Fruit fly (Drosophila melanogaster) whole organism, wandering third instar larva: ENCODE measurements around the gene CG34404.

Experiments used
- CG32264 ChIP-seq: fragments of 200-800 bp; sonication (Bioruptor generic); optimal IDR thresholded peaks from 2 replicates; lab custom pipeline; 2016; ENCODE audit warnings: missing biosample characterization, missing genetic modification characterization
- CG9705 ChIP-seq: fragments of 200-800 bp; sonication (Bioruptor generic); optimal IDR thresholded peaks from 2 replicates; lab custom pipeline; 2018; ENCODE audit warnings: missing biosample characterization, mild to moderate bottlenecking, missing genetic modification characterization
- CrebA ChIP-seq: fragments of 200-800 bp; sonication (Bioruptor generic); optimal IDR thresholded peaks from 2 replicates; lab custom pipeline; 2016; ENCODE audit warnings: missing biosample characterization, mild to moderate bottlenecking, missing genetic modification characterization, borderline replicate concordance
- Dfd ChIP-seq: fragments of >200 bp; optimal IDR thresholded peaks from 2 replicates; lab custom pipeline; 2017; ENCODE audit warnings: missing biosample characterization, missing genetic modification characterization
- GATAd ChIP-seq: sonication (Bioruptor generic); optimal IDR thresholded peaks from 2 replicates; lab custom pipeline; 2016; ENCODE audit warnings: missing biosample characterization, missing genetic modification characterization
- HLH106 ChIP-seq: fragments of 200-800 bp; optimal IDR thresholded peaks from 3 replicates; lab custom pipeline; 2019; ENCODE audit warnings: missing biosample characterization, mild to moderate bottlenecking, missing genetic modification characterization, moderate library complexity
- Hnf4 ChIP-seq: fragments of 200-800 bp; sonication (Bioruptor generic); optimal IDR thresholded peaks from 2 replicates; lab custom pipeline; 2016; ENCODE audit warnings: missing biosample characterization, mild to moderate bottlenecking, missing genetic modification characterization
- Hr83 ChIP-seq: fragments of 200-300 bp; sonication (Bioruptor generic); optimal IDR thresholded peaks from 2 replicates; lab custom pipeline; 2016; ENCODE audit warnings: missing biosample characterization, mild to moderate bottlenecking, missing genetic modification characterization, moderate library complexity; ENCODE audit not compliant: poor library complexity, severe bottlenecking
- Mio ChIP-seq: sonication (Bioruptor generic); optimal IDR thresholded peaks from 2 replicates; lab custom pipeline; 2016; ENCODE audit warnings: missing biosample characterization, missing genetic modification characterization
- N ChIP-seq: fragments of >200 bp; optimal IDR thresholded peaks from 2 replicates; lab custom pipeline; 2018; ENCODE audit warnings: missing biosample characterization, missing external identifiers, missing genetic modification characterization
- OdsH ChIP-seq: fragments of 200-800 bp; sonication (Bioruptor generic); optimal IDR thresholded peaks from 2 replicates; lab custom pipeline; 2016; ENCODE audit warnings: missing biosample characterization, mild to moderate bottlenecking, missing genetic modification characterization
- Rel ChIP-seq, 2 experiments: fragments of 200-800 bp; sonication (Bioruptor generic) in 1 of 2; optimal IDR thresholded peaks; 2 replicates in 1 of 2; 3 replicates in 1 of 2; lab custom pipeline; 2016 to 2019; ENCODE audit warnings: mild to moderate bottlenecking in 2 of 2, missing biosample characterization in 2 of 2, missing genetic modification characterization in 2 of 2, moderate library complexity in 1 of 2
- Sp1 ChIP-seq: fragments of 200-800 bp; sonication (Bioruptor generic); optimal IDR thresholded peaks from 3 replicates; lab custom pipeline; 2019; ENCODE audit warnings: missing biosample characterization, mild to moderate bottlenecking, missing genetic modification characterization, moderate library complexity
- Vsx2 ChIP-seq: fragments of 200-300, 225-300 bp; sonication (Bioruptor generic); optimal IDR thresholded peaks from 2 replicates; lab custom pipeline; 2018; ENCODE audit warnings: missing biosample characterization, missing genetic modification characterization; ENCODE audit not compliant: partially characterized antibody
- br ChIP-seq: fragments of 200-800 bp; sonication (Bioruptor generic); optimal IDR thresholded peaks from 2 replicates; lab custom pipeline; 2016; ENCODE audit warnings: missing biosample characterization, missing genetic modification characterization
- brk ChIP-seq: fragments of 200-800 bp; sonication (Bioruptor generic); optimal IDR thresholded peaks from 2 replicates; lab custom pipeline; 2016; ENCODE audit warnings: missing biosample characterization, mild to moderate bottlenecking, missing genetic modification characterization
- dl ChIP-seq, 2 experiments: fragments of 175-275, 200-275 bp in 1 of 2; fragments of 200-275 bp in 1 of 2; sonication (Bioruptor generic); optimal IDR thresholded peaks; lab custom pipeline; 2018; ENCODE audit warnings: mild to moderate bottlenecking in 2 of 2, missing biosample characterization in 2 of 2, missing genetic modification characterization in 2 of 2, moderate library complexity in 2 of 2; ENCODE audit not compliant: partially characterized antibody in 2 of 2, insufficient read depth in 1 of 2
- dmrt93B ChIP-seq: fragments of 200-800 bp; sonication (Bioruptor generic); optimal IDR thresholded peaks from 2 replicates; lab custom pipeline; 2018; ENCODE audit warnings: missing biosample characterization, mild to moderate bottlenecking, missing genetic modification characterization
- dsf ChIP-seq: sonication (Bioruptor generic); optimal IDR thresholded peaks from 2 replicates; lab custom pipeline; 2016; ENCODE audit warnings: missing biosample characterization, missing genetic modification characterization, borderline replicate concordance
- ey ChIP-seq: fragments of 200-800 bp; sonication (Bioruptor generic); optimal IDR thresholded peaks from 2 replicates; lab custom pipeline; 2016; ENCODE audit warnings: missing biosample characterization, missing genetic modification characterization
- foxo ChIP-seq, 2 experiments: fragments of 200-800 bp; sonication (Bioruptor generic); optimal IDR thresholded peaks; 2 replicates in 1 of 2; 3 replicates in 1 of 2; lab custom pipeline; 2016 to 2017; ENCODE audit warnings: missing biosample characterization in 2 of 2, missing genetic modification characterization in 2 of 2
- fru ChIP-seq: fragments of 200-800 bp; sonication (Bioruptor generic); optimal IDR thresholded peaks from 3 replicates; lab custom pipeline; 2016; ENCODE audit warnings: missing biosample characterization, mild to moderate bottlenecking, missing genetic modification characterization
- h ChIP-seq: fragments of 200-800 bp; sonication (Bioruptor generic); optimal IDR thresholded peaks from 3 replicates; lab custom pipeline; 2016; ENCODE audit warnings: missing biosample characterization, mild to moderate bottlenecking, missing genetic modification characterization
- jim ChIP-seq: fragments of 175-275, 200-325 bp; sonication (Bioruptor generic); optimal IDR thresholded peaks from 2 replicates; lab custom pipeline; 2016; ENCODE audit warnings: missing biosample characterization, mild to moderate bottlenecking, missing genetic modification characterization
- pan ChIP-seq: fragments of >200 bp; optimal IDR thresholded peaks from 2 replicates; lab custom pipeline; 2017
- psq ChIP-seq: fragments of 200-800 bp; sonication (Bioruptor generic); optimal IDR thresholded peaks from 3 replicates; lab custom pipeline; 2017; ENCODE audit warnings: missing biosample characterization, mild to moderate bottlenecking, missing genetic modification characterization, moderate library complexity
- sv ChIP-seq: fragments of 200-800 bp; sonication (Bioruptor generic); optimal IDR thresholded peaks from 3 replicates; lab custom pipeline; 2016; ENCODE audit warnings: missing biosample characterization, missing genetic modification characterization
- tai ChIP-seq: sonication (Bioruptor generic); optimal IDR thresholded peaks from 2 replicates; lab custom pipeline; 2016; ENCODE audit warnings: missing biosample characterization, missing genetic modification characterization
- usp ChIP-seq: fragments of >200 bp; optimal IDR thresholded peaks from 2 replicates; lab custom pipeline; 2017; ENCODE audit warnings: missing biosample characterization, missing genetic modification characterization
- woc ChIP-seq: sonication (Bioruptor generic); optimal IDR thresholded peaks from 2 replicates; lab custom pipeline; 2016; ENCODE audit warnings: missing biosample characterization, mild to moderate bottlenecking, missing genetic modification characterization

CG34404 gene

DNA sequence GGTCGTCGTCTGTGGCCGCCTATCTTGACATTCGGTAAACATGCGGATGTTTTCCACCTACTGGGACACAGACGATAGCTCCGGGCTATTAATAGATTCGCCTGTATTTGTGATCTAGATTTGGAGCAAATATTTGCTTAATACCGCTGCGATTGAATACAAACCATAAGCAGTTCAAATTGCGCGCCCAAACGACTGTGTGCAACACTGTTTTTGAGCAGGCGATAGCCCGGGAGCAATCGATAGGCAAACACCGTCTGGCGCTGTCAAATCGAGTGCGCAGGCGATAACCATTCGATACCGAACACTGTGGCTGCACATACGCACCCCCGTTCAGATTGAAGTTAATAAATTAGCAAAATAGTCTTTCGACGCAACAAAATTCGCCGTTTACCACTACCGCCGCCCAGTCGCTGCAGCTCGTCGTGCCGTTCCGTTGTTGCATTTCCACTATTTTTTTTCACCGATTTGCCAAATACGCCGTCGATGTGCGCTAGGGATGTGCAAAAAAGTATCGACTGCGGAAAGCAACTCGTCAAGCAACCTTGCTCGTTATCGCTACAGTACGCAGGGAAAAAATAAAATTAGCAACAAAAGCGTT, 40.8 kb upstream of the CG34404 start, which contains the start of gene Atx2 (continued):
- TF ChIP-seq CG32264 (GFP tag; lab: Kevin White, UChicago) (no peak), OdsH (GFP tag; lab: Kevin White, UChicago) (peak; percentile 35), GATAd (GFP tag; lab: Kevin White, UChicago) (no peak), sv (peak; percentile 16), dmrt93B (GFP tag; lab: Kevin White, UChicago) (peak; percentile 17), HLH106 (tag; lab: Kevin White, UChicago) (peak; percentile 14), CG9705 (GFP tag; lab: Kevin White, UChicago) (no peak), Vsx2 (GFP tag; lab: Kevin White, UChicago) (no peak), brk (GFP tag; lab: Kevin White, UChicago) (no peak), Rel (GFP tag; optimal IDR thresholded peaks at IDR 0.05; lab: Kevin White, UChicago) (no peak), Rel (tag; optimal IDR thresholded peaks at IDR 0.05; lab: Kevin White, UChicago) (no peak), tai (GFP tag; lab: Kevin White, UChicago) (no peak), foxo (GFP tag; optimal IDR thresholded peaks at IDR 0.05; lab: Kevin White, UChicago) (peak in 1 of 2 experiments; percentile 50), woc (GFP tag; lab: Kevin White, UChicago) (no peak), CrebA (GFP tag; lab: Kevin White, UChicago) (no peak)

- TF ChIP-seq OdsH (GFP tag; lab: Kevin White, UChicago) = no peak
- no peak for TF ChIP-seq pan (lab: Kevin White, UChicago)
- TF ChIP-seq usp (GFP tag; lab: Kevin White, UChicago) = no peak
- no peak for TF ChIP-seq br (GFP tag; lab: Kevin White, UChicago)
- TF ChIP-seq dl (GFP tag; optimal IDR thresholded peaks at IDR 0.05; lab: Kevin White, UChicago; ENCODE audit: insufficient read depth in 1 of 2, partially characterized antibody in 2 of 2) = no peak
- TF ChIP-seq ey = no peak
- TF ChIP-seq Hnf4 (GFP tag; lab: Kevin White, UChicago) = no peak
- no peak for TF ChIP-seq dsf (GFP tag; lab: Kevin White, UChicago)
- TF ChIP-seq h (GFP tag; lab: Kevin White, UChicago) = no peak
- no peak for TF ChIP-seq N (GFP tag; lab: Kevin White, UChicago)
- no peak for TF ChIP-seq Mio (GFP tag; lab: Kevin White, UChicago)
- TF ChIP-seq GATAd (GFP tag; lab: Kevin White, UChicago) = no peak
- no peak for TF ChIP-seq foxo (GFP tag; optimal IDR thresholded peaks at IDR 0.05; lab: Kevin White, UChicago)
- no peak for TF ChIP-seq tai (GFP tag; lab: Kevin White, UChicago)
- no peak for TF ChIP-seq CG9705 (GFP tag; lab: Kevin White, UChicago)
- TF ChIP-seq psq (GFP tag; lab: Kevin White, UChicago) = no peak
- no peak for TF ChIP-seq HLH106 (tag; lab: Kevin White, UChicago)
- no peak for TF ChIP-seq Hr83 (GFP tag; lab: Kevin White, UChicago)
- no peak for TF ChIP-seq Sp1 (GFP tag; lab: Kevin White, UChicago)
- TF ChIP-seq jim (GFP tag; lab: Kevin White, UChicago) = no peak
These were observed 39.6 kb upstream of the CG34404 start, which contains the start of gene CG6125 for dm6 chr3R:15407020-15407501. CG6125 (minus strand) TSS chr3R:15407070.

DNA sequence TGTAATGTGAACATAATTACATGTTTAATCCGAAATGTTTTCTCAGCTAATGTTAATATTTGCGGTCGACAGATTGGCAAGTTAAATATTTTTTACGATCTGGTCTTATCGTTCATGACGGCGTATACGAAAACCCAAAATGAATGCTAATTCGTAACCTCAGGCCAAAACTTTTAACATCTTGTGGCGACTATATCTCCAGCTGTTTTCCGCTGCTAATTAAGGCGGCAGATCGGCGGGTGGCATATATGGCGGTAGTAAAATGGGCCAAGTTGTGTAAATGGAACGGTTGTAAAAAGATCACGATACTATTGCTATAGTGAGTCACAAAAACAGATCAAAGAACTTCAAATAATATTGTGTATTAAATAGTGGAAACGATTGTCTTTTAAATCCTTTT, 38.9 kb upstream of the CG34404 start:
- TF ChIP-seq fru (no peak), Rel (GFP tag; optimal IDR thresholded peaks at IDR 0.05; lab: Kevin White, UChicago) (no peak), Rel (tag; optimal IDR thresholded peaks at IDR 0.05; lab: Kevin White, UChicago) (no peak), br (GFP tag; lab: Kevin White, UChicago) (no peak), Dfd (no peak), brk (GFP tag; lab: Kevin White, UChicago) (no peak), foxo (GFP tag; optimal IDR thresholded peaks at IDR 0.05; lab: Kevin White, UChicago) (no peak), dmrt93B (GFP tag; lab: Kevin White, UChicago) (no peak), dl (GFP tag; optimal IDR thresholded peaks at IDR 0.05; lab: Kevin White, UChicago; ENCODE audit: insufficient read depth in 1 of 2, partially characterized antibody in 2 of 2) (no peak), CrebA (GFP tag; lab: Kevin White, UChicago) (no peak)

DNA sequence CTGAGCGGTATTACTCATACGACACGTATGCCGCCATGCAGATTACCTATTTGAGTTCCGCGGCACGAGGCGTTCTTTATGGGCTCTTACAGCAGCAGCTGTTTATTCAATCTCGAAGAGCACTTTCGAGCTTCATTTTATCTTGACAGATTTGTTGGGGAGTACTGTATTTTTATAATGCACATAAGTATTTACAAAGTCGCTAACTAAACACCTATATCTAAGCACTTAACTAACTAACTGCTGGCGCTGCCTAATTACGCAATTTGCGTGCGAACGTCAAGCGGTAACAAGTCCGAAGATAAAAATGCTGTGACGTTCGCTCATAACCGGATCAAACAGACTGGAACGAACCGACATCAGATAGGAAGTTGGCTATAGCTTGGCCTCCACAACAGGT, 35.2 kb upstream of the CG34404 start:
- no peak for TF ChIP-seq CrebA (GFP tag; lab: Kevin White, UChicago)
- TF ChIP-seq sv = no peak
- no peak for TF ChIP-seq dmrt93B (GFP tag; lab: Kevin White, UChicago)
